Worm (Caenorhabditis elegans) whole organism, L4 larva: Measurements from ENCODE around the gene ger-1.

Source experiments
- F26F4.8 ChIP-seq: fragments of 200-800 bp; sonication (Bioruptor generic); conservative IDR thresholded peaks from 2 replicates; pipeline ENCODE4 v1.3.6; 2022; ENCODE audit warnings: missing genetic modification characterization, missing compliant biosample characterization
- R02D3.7 ChIP-seq: fragments of 150-350 bp; sonication (generic microtip); optimal IDR thresholded peaks from 3 replicates; lab custom pipeline; 2014; ENCODE audit warnings: missing biosample characterization, missing genetic modification characterization
- T20F7.1 ChIP-seq: fragments of 200-800 bp; sonication (Bioruptor generic); optimal IDR thresholded peaks from 2 replicates; lab custom pipeline; 2018; ENCODE audit warnings: mild to moderate bottlenecking, missing genetic modification characterization, missing compliant biosample characterization
- aha-1 ChIP-seq: fragments of 150-350 bp; peaks from one replicate; lab custom pipeline; 2014; ENCODE audit warnings: missing biosample characterization, missing genetic modification characterization
- ama-1 ChIP-seq: fragments of 150-350 bp; optimal IDR thresholded peaks from 2 replicates; lab custom pipeline; 2014; ENCODE audit warnings: inconsistent platforms, mixed read lengths
- arid-1 ChIP-seq: fragments of 200-800 bp; sonication (Bioruptor generic); conservative IDR thresholded peaks from 2 replicates; pipeline ENCODE4 v1.3.6; 2022; ENCODE audit warnings: missing genetic modification reagents, missing genetic modification characterization, missing compliant biosample characterization
- attf-4 ChIP-seq: sonication (generic microtip); optimal IDR thresholded peaks from 3 replicates; lab custom pipeline; 2017; ENCODE audit warnings: missing biosample characterization, missing genetic modification characterization
- ceh-82 ChIP-seq: sonication (generic microtip); optimal IDR thresholded peaks from 2 replicates; lab custom pipeline; 2017; ENCODE audit warnings: missing biosample characterization, missing genetic modification characterization
- ces-1 ChIP-seq: fragments of 150-350 bp; sonication (generic microtip); optimal IDR thresholded peaks from 4 replicates; lab custom pipeline; 2014; ENCODE audit warnings: missing biosample characterization, missing genetic modification reagents, missing genetic modification characterization
- daf-16 ChIP-seq, 3 experiments: sonication (generic microtip); optimal IDR thresholded peaks; 2 replicates each; lab custom pipeline; 2016 to 2017; ENCODE audit warnings: missing genetic modification characterization in 3 of 3, missing genetic modification reagents in 3 of 3, mild to moderate bottlenecking in 2 of 3, missing compliant biosample characterization in 2 of 3, missing biosample characterization in 1 of 3, moderate library complexity in 1 of 3
- daf-8 ChIP-seq: fragments of 200-800 bp; sonication (Bioruptor generic); IDR thresholded peaks from 2 replicates; pipeline ENCODE4 v1.3.6; 2022; ENCODE audit warnings: missing genetic modification characterization, missing compliant biosample characterization
- dmd-6 ChIP-seq: fragments of 200-800 bp; sonication (Bioruptor generic); IDR thresholded peaks from 2 replicates; pipeline ENCODE4 v1.3.6; 2022; ENCODE audit warnings: missing genetic modification reagents, missing genetic modification characterization, missing compliant biosample characterization
- dmd-9 ChIP-seq: fragments of 200-800 bp; sonication (Bioruptor generic); IDR thresholded peaks from 2 replicates; pipeline ENCODE4 v1.3.6; 2022; ENCODE audit warnings: missing genetic modification reagents, missing genetic modification characterization, missing compliant biosample characterization
- duxl-1 ChIP-seq: sonication (generic microtip); optimal IDR thresholded peaks from 2 replicates; lab custom pipeline; 2016; ENCODE audit warnings: mild to moderate bottlenecking, missing genetic modification characterization, moderate library complexity, missing compliant biosample characterization; ENCODE audit not compliant: poor library complexity
- dve-1 ChIP-seq: sonication (generic microtip); optimal IDR thresholded peaks from 2 replicates; lab custom pipeline; 2017; ENCODE audit warnings: antibody characterized with exemption, mild to moderate bottlenecking, missing genetic modification characterization, missing compliant biosample characterization; ENCODE audit not compliant: insufficient read depth
- egl-43 ChIP-seq: fragments of 200-800 bp; sonication (Bioruptor generic); IDR thresholded peaks from 2 replicates; pipeline ENCODE4 v1.3.6; 2022; ENCODE audit warnings: missing genetic modification reagents, missing genetic modification characterization, missing compliant biosample characterization
- hlh-11 ChIP-seq: fragments of 200-800 bp; sonication (Bioruptor generic); optimal IDR thresholded peaks from 2 replicates; lab custom pipeline; 2018; ENCODE audit warnings: mild to moderate bottlenecking, missing genetic modification characterization, missing compliant biosample characterization
- hmg-1.1 ChIP-seq: fragments of 200-800 bp; sonication (Bioruptor generic); IDR thresholded peaks from 2 replicates; pipeline ENCODE4 v1.3.6; 2022; ENCODE audit warnings: missing genetic modification reagents, missing genetic modification characterization, missing compliant biosample characterization
- lim-7 ChIP-seq: fragments of 200-800 bp; sonication (Bioruptor generic); IDR thresholded peaks from 2 replicates; pipeline ENCODE4 v1.3.6; 2022; ENCODE audit warnings: missing genetic modification characterization, missing compliant biosample characterization
- lin-15B ChIP-seq: fragments of 150-350 bp; sonication (generic microtip); optimal IDR thresholded peaks from 3 replicates; lab custom pipeline; 2014; ENCODE audit warnings: missing biosample characterization, missing genetic modification characterization
- lin-29 ChIP-seq: fragments of 200-800 bp; sonication (Bioruptor generic); IDR thresholded peaks from 2 replicates; pipeline ENCODE4 v1.3.6; 2022; ENCODE audit warnings: missing genetic modification reagents, missing genetic modification characterization, missing compliant biosample characterization
- lin-38 ChIP-seq: fragments of 200-800 bp; sonication (Bioruptor generic); IDR thresholded peaks from 2 replicates; pipeline ENCODE4 v1.3.6; 2022; ENCODE audit warnings: missing genetic modification reagents, missing genetic modification characterization, missing compliant biosample characterization
- lsy-2 ChIP-seq, 2 experiments: fragments of 150-350 bp in 1 of 2; sonication (generic microtip) in 1 of 2; optimal IDR thresholded peaks; 2 replicates each; lab custom pipeline; 2014 to 2017; ENCODE audit warnings: missing biosample characterization in 2 of 2, missing genetic modification characterization in 2 of 2
- madf-9 ChIP-seq: fragments of 200-800 bp; sonication (Bioruptor generic); conservative IDR thresholded peaks from 2 replicates; pipeline ENCODE4 v1.3.6; 2022; ENCODE audit warnings: missing genetic modification reagents, missing genetic modification characterization, missing compliant biosample characterization
- mdl-1 ChIP-seq, 2 experiments: fragments of 150-350 bp in 1 of 2; sonication (generic microtip) in 1 of 2; optimal IDR thresholded peaks; 2 replicates each; lab custom pipeline; 2014 to 2017; ENCODE audit warnings: missing biosample characterization in 2 of 2, missing genetic modification characterization in 2 of 2
- mep-1 ChIP-seq: fragments of 150-350 bp; sonication (generic microtip); optimal IDR thresholded peaks from 3 replicates; lab custom pipeline; 2014; ENCODE audit warnings: missing biosample characterization, missing genetic modification characterization
- nhr-11 ChIP-seq: fragments of 150-350 bp; optimal IDR thresholded peaks from 2 replicates; lab custom pipeline; 2014; ENCODE audit warnings: missing biosample characterization, missing genetic modification characterization
- nhr-25 ChIP-seq: sonication (generic microtip); optimal IDR thresholded peaks from 2 replicates; lab custom pipeline; 2017; ENCODE audit warnings: missing genetic modification characterization, mild to moderate bottlenecking, missing compliant biosample characterization, antibody characterized with exemption, moderate library complexity, borderline replicate concordance; ENCODE audit not compliant: insufficient read depth
- nhr-28 ChIP-seq: fragments of 150-350 bp; optimal IDR thresholded peaks from 2 replicates; lab custom pipeline; 2014; ENCODE audit warnings: missing biosample characterization, missing genetic modification characterization
- nhr-48 ChIP-seq: sonication (generic microtip); optimal IDR thresholded peaks from 2 replicates; lab custom pipeline; 2016; ENCODE audit warnings: mild to moderate bottlenecking, missing genetic modification characterization, missing compliant biosample characterization
- pha-4 ChIP-seq, 2 experiments: fragments of 150-350 bp in 1 of 2; fragments of 200-800 bp in 1 of 2; sonication (Bioruptor generic) in 1 of 2; IDR thresholded peaks in 1 of 2; optimal IDR thresholded peaks in 1 of 2; 2 replicates each; pipeline versions ENCODE4 v1.3.6 to Lab custom; 2014 to 2022; ENCODE audit warnings: missing genetic modification characterization in 2 of 2, missing genetic modification reagents in 2 of 2, missing biosample characterization in 1 of 2, missing compliant biosample characterization in 1 of 2
- pqm-1 ChIP-seq: sonication (generic microtip); optimal IDR thresholded peaks from 2 replicates; lab custom pipeline; 2017; ENCODE audit warnings: missing biosample characterization, missing genetic modification characterization
- set-16 ChIP-seq: fragments of 200-800 bp; sonication (Bioruptor generic); IDR thresholded peaks from 2 replicates; pipeline ENCODE4 v1.3.6; 2022; ENCODE audit warnings: missing genetic modification reagents, missing genetic modification characterization, missing compliant biosample characterization
- tra-1 ChIP-seq: fragments of 200-800 bp; sonication (Bioruptor generic); IDR thresholded peaks from 2 replicates; pipeline ENCODE4 v1.3.6; 2022; ENCODE audit warnings: missing genetic modification reagents, missing genetic modification characterization, missing compliant biosample characterization
- unc-62 ChIP-seq, 3 experiments: fragments of 150-350 bp in 1 of 3; sonication (generic microtip); optimal IDR thresholded peaks in 2 of 3; peaks in 1 of 3; 1 replicate in 1 of 3; 2 replicates in 2 of 3; lab custom pipeline; 2014 to 2017; ENCODE audit warnings: missing biosample characterization in 3 of 3, missing genetic modification characterization in 3 of 3, missing genetic modification reagents in 3 of 3, missing genotype in 1 of 3
- zag-1 ChIP-seq: fragments of 150-350 bp; optimal IDR thresholded peaks from 2 replicates; lab custom pipeline; 2014; ENCODE audit warnings: missing biosample characterization, missing genetic modification characterization
- zfp-2 ChIP-seq: sonication (generic microtip); optimal IDR thresholded peaks from 2 replicates; lab custom pipeline; 2016; ENCODE audit warnings: mild to moderate bottlenecking, missing genetic modification characterization, missing compliant biosample characterization
- zip-2 ChIP-seq: fragments of 150-350 bp; optimal IDR thresholded peaks from 2 replicates; lab custom pipeline; 2014; ENCODE audit warnings: missing biosample characterization, missing genetic modification characterization
- ztf-11 ChIP-seq: fragments of 150-350 bp; optimal IDR thresholded peaks from 2 replicates; lab custom pipeline; 2014; ENCODE audit warnings: missing biosample characterization, missing genetic modification characterization

Gene ger-1

ce11 chrIII:7114952-7115488, 47.7 kb upstream of the ger-1 start, which contains the start of gene nhr-10:
TSS of gene nhr-10 (minus strand) at chrIII:7115438.
- 0 out of 2 replicates have a peak, but pooled peaks have one; percentile 45 for TF ChIP-seq egl-43
- TF ChIP-seq nhr-11 (tag; lab: Kevin White, UChicago), result peak; percentile 34
- peak in 1 of 2 experiments; percentile 44 for TF ChIP-seq lsy-2 (tag; optimal IDR thresholded peaks at IDR 0.05; lab: Kevin White, UChicago)
- TF ChIP-seq zip-2 (tag; lab: Kevin White, UChicago), result no peak
- no peak for TF ChIP-seq R02D3.7
- peak; percentile 7 for TF ChIP-seq ces-1 (GFP tag; lab: Kevin White, UChicago)
- TF ChIP-seq arid-1 (GFP tag; lab: Robert Waterston, UW), result no peak
- TF ChIP-seq attf-4, result no peak

- TF ChIP-seq zfp-2 (tag; lab: Kevin White, UChicago), result no peak
- no peak for TF ChIP-seq lin-15B
- TF ChIP-seq nhr-11 (tag; lab: Kevin White, UChicago), result no peak
- TF ChIP-seq dmd-9 (GFP tag; lab: Robert Waterston, UW), result no peak
- peak in 1 of 2 experiments; percentile 91 for TF ChIP-seq unc-62 (GFP tag; optimal IDR thresholded peaks at IDR 0.05 in 1 of 2; lab: Kevin White, UChicago)
- TF ChIP-seq unc-62 (tag; optimal IDR thresholded peaks at IDR 0.05; lab: Kevin White, UChicago), result no peak
- TF ChIP-seq pqm-1 (tag; lab: Kevin White, UChicago), result no peak
- TF ChIP-seq, all 104 proteins: peak for 1
Observed at ce11 chrIII:7112285-7112684, 45.0 kb upstream of the ger-1 start.

ce11 chrIII:7111793-7112192, 44.5 kb upstream of the ger-1 start, which contains the start of gene B0280.7:
TSS of gene B0280.7 (minus strand) at chrIII:7111893.
- TF ChIP-seq zip-2 (tag; lab: Kevin White, UChicago), result no peak
- no peak for TF ChIP-seq pha-4 (GFP tag; IDR thresholded peaks at IDR 0.05; lab: Robert Waterston, UW)
- TF ChIP-seq pha-4 (tag; optimal IDR thresholded peaks at IDR 0.05; lab: Kevin White, UChicago), result no peak
- TF ChIP-seq T20F7.1 (GFP tag; lab: Kevin White, UChicago), result no peak
- TF ChIP-seq nhr-48 (tag; lab: Kevin White, UChicago), result no peak
- TF ChIP-seq mep-1 (tag; lab: Kevin White, UChicago), result no peak
- no peak for TF ChIP-seq ama-1 (lab: Kevin White, UChicago)
- TF ChIP-seq lin-29 (GFP tag; lab: Robert Waterston, UW), result no peak
- no peak for TF ChIP-seq set-16 (GFP tag; lab: Robert Waterston, UW)
- TF ChIP-seq R02D3.7, result no peak
- no peak for TF ChIP-seq lin-15B
- TF ChIP-seq lim-7, result no peak
- TF ChIP-seq lin-38 (GFP tag; lab: Robert Waterston, UW), result no peak
- no peak for TF ChIP-seq hmg-1.1 (GFP tag; lab: Robert Waterston, UW)
- no peak for TF ChIP-seq arid-1 (GFP tag; lab: Robert Waterston, UW)
- TF ChIP-seq mdl-1 (tag; optimal IDR thresholded peaks at IDR 0.05; lab: Kevin White, UChicago), result no peak
- no peak for TF ChIP-seq ztf-11 (tag; lab: Kevin White, UChicago)
- no peak for TF ChIP-seq tra-1
- TF ChIP-seq ceh-82 (tag; lab: Kevin White, UChicago), result no peak
- TF ChIP-seq madf-9 (GFP tag; lab: Robert Waterston, UW), result no peak
- TF ChIP-seq zag-1, result no peak

ce11 chrIII:7107965-7108364, 40.7 kb upstream of the ger-1 start, which contains the start of gene odd-1:
TSS of gene odd-1 (plus strand) at chrIII:7108313.
- TF ChIP-seq dve-1 (tag; lab: Kevin White, UChicago) (peak; percentile 33), dmd-6 (GFP tag; lab: Robert Waterston, UW) (peak; percentile 24; the same call in 1 of the 2 replicates), hlh-11 (tag; lab: Kevin White, UChicago) (peak; percentile 9), nhr-25 (tag; lab: Kevin White, UChicago) (no peak), pqm-1 (tag; lab: Kevin White, UChicago) (peak; percentile 77), daf-16 (GFP tag; optimal IDR thresholded peaks at IDR 0.05; lab: Kevin White, UChicago) (no peak), daf-16 (tag; optimal IDR thresholded peaks at IDR 0.05; lab: Kevin White, UChicago) (peak; percentile 49), duxl-1 (tag; lab: Kevin White, UChicago) (no peak), daf-8 (GFP tag; lab: Robert Waterston, UW) (no peak), nhr-28 (tag; lab: Kevin White, UChicago) (peak; percentile 30), F26F4.8 (no peak), aha-1 (tag; lab: Kevin White, UChicago) (peak; percentile 82)
